Worm (Caenorhabditis elegans): ENCODE results near the gene unc-36.

unc-36 gene

DNA sequence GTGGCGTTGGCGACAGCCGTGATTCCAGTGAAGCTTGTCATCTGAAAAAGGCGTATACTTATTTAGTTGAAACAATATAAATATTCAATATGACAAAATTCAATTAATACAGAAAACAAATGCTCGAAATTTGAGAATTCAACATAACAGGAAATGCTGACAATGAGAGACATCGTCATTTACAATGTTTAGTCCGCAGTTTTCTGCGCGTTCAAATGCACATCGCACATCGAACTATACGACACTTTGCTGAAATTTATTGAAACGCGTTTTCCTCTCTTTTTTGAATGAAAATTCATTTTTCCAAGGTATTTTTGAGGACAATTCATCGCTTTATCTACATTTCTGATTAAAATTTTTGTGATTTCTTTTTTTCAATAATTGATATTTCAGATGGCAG is 43.0 kb upstream of the unc-36 start, which contains the start of the genes pbs-6 and cids-1:
pbs-6 (minus strand) TSS at position 41 of the 400 bp plus-strand sequence.
cids-1 (plus strand) TSS at position 394 of the 400 bp plus-strand sequence.
- no peak for TF ChIP-seq ama-1 (optimal IDR thresholded peaks at IDR 0.05)
- no peak for TF ChIP-seq hlh-8 (tag; optimal IDR thresholded peaks at IDR 0.05)
- TF ChIP-seq pat-9 (tag; optimal IDR thresholded peaks at IDR 0.05), result no peak
- no peak for TF ChIP-seq pros-1 (tag; optimal IDR thresholded peaks at IDR 0.05)
- no peak for TF ChIP-seq ref-2 (tag; optimal IDR thresholded peaks at IDR 0.05)
- no peak for TF ChIP-seq F13H6.1 (tag; optimal IDR thresholded peaks at IDR 0.05)
- TF ChIP-seq pqm-1 (tag; optimal IDR thresholded peaks at IDR 0.05), result no peak
- TF ChIP-seq pha-2 (tag; optimal IDR thresholded peaks at IDR 0.05), result no peak
- TF ChIP-seq ceh-14 (tag; optimal IDR thresholded peaks at IDR 0.05), result no peak
- no peak for TF ChIP-seq ceh-22 (tag; optimal IDR thresholded peaks at IDR 0.05)
- no peak for TF ChIP-seq unc-42 (tag; optimal IDR thresholded peaks at IDR 0.05)
- TF ChIP-seq hlh-13 (GFP tag; optimal IDR thresholded peaks at IDR 0.05), result no peak
- no peak for TF ChIP-seq ets-4 (tag; optimal IDR thresholded peaks at IDR 0.05)
- no peak for TF ChIP-seq hlh-15 (tag; optimal IDR thresholded peaks at IDR 0.05)

DNA sequence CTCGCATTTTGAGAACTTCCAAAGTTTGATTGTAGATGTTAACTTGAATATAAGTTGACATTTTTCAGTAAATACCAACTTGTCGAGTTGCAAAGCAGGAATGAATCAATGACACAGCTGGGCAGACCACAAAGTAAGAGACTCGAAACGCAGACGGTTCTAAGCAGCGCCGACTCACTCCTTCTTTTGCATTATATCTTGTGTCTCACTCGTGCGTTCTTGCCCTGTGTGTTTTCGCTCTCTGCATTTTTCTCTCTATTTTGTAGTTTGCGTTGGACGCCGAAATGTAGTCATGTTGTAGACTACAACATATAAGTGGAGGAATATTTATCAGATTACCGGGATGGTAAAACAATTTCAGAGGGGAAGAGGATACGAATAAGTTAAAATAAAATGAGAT is 41.8 kb upstream of the unc-36 start, which contains the start of gene C02F5.12:
C02F5.12 (minus strand) TSS at position 221 of the 400 bp plus-strand sequence.
- peak; percentile 31 for TF ChIP-seq hlh-30 (tag; optimal IDR thresholded peaks at IDR 0.05; ENCODE audit: insufficient read depth)
- no peak for TF ChIP-seq fkh-6 (tag; optimal IDR thresholded peaks at IDR 0.05)
- no peak for TF ChIP-seq lin-11 (tag; optimal IDR thresholded peaks at IDR 0.05)
- peak; percentile 7 for TF ChIP-seq nhr-232 (tag; optimal IDR thresholded peaks at IDR 0.05)
- peak; percentile 100 for TF ChIP-seq ceh-30 (tag; optimal IDR thresholded peaks at IDR 0.05)

DNA sequence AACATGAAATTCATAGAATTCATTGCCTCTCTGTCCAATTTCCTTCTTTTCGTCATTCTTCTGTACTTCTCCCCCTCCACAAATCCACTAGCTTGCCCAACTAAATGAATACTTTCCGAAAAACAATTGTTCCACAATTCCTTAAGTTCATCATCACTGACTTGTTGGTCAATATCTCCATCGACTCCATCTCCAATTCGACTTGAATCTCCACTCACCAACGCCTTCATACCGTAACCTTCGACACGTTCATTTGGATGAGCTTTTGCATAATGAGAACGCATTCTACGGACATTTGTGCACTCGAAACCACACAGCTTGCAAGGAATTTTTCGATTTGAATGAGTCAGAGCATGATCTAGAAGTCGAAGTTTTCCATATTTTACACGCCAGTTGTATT is 39.9 kb upstream of the unc-36 start:
- TF ChIP-seq syd-9 (tag; optimal IDR thresholded peaks at IDR 0.05) (no peak), ceh-48 (tag; optimal IDR thresholded peaks at IDR 0.05) (no peak), ztf-16 (tag; optimal IDR thresholded peaks at IDR 0.05) (no peak), nhr-11 (tag; optimal IDR thresholded peaks at IDR 0.05) (no peak), sox-2 (GFP tag; IDR thresholded peaks at IDR 0.05) (no peak), odd-2 (tag; optimal IDR thresholded peaks at IDR 0.05) (no peak), unc-55 (GFP tag; optimal IDR thresholded peaks at IDR 0.05) (no peak), elt-4 (tag; optimal IDR thresholded peaks at IDR 0.05) (no peak), ceh-6 (GFP tag; optimal IDR thresholded peaks at IDR 0.05) (no peak), ets-4 (tag; optimal IDR thresholded peaks at IDR 0.05) (no peak), hlh-6 (tag; optimal IDR thresholded peaks at IDR 0.05) (no peak), ref-2 (tag; optimal IDR thresholded peaks at IDR 0.05) (no peak), ceh-24 (tag; optimal IDR thresholded peaks at IDR 0.05) (no peak), ceh-2 (tag; optimal IDR thresholded peaks at IDR 0.05) (no peak), tbx-2 (tag; optimal IDR thresholded peaks at IDR 0.05) (no peak)

DNA sequence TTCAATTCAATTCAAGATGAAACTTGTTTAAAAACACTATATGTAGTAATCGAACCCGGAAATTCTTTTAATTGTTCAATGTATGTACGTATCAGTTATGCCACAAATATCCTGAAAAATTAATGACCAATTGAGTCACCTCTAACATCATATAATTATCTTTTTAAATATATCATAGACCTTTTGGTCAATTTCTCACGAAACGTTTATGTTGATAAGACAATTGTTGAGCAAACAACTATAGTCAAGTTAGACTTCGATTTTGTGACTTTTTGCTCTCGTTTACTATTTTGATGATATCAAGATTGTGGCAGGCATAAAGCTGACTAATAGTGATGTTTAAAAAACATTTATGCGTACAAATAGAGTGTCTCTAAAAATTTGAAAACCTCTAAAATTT is 39.2 kb upstream of the unc-36 start:
- TF ChIP-seq elt-2 (tag; optimal IDR thresholded peaks at IDR 0.05) (peak; percentile 24), mec-3 (tag; optimal IDR thresholded peaks at IDR 0.05; ENCODE audit: borderline replicate concordance) (no peak)

DNA sequence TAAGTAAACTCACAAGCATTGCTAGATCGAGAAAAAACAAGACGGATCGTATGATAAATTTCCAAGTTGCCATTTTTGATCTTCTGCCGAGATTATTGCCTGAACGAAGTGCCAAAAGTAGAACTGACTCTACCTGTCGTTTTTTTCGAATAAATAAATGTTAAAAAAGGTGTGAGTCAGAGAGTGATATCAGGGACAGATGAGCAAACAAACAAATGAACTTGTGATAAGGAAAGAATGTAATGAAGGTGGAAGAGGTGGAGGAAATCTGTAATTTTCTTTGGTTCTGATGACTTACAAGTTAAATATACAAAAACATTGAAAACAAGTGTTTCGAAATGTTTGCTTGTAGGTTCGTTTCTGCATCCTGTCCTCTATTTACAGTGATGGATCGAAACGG is 38.3 kb upstream of the unc-36 start, which contains the start of gene tsp-1:
tsp-1 (minus strand) TSS at position 99 of the 400 bp plus-strand sequence.
- TF ChIP-seq syd-9 (tag; optimal IDR thresholded peaks at IDR 0.05) (no peak), rnt-1 (tag; optimal IDR thresholded peaks at IDR 0.05) (no peak), Y22D7AL.16 (tag; optimal IDR thresholded peaks at IDR 0.05) (no peak), ceh-18 (tag; optimal IDR thresholded peaks at IDR 0.05) (no peak), ceh-14 (tag; optimal IDR thresholded peaks at IDR 0.05) (no peak), dmd-4 (tag; optimal IDR thresholded peaks at IDR 0.05; ENCODE audit: borderline replicate concordance) (no peak), elt-2 (tag; optimal IDR thresholded peaks at IDR 0.05) (peak; percentile 24)

All from whole organism, late embryonic.